Fruit fly (Drosophila melanogaster) whole organism, wandering third instar larva: ENCODE results near the gene Sec10.

Experiments used
- Abd-B ChIP-seq: fragments of >200 bp; optimal IDR thresholded peaks from 2 replicates; lab custom pipeline; 2017; ENCODE audit warnings: missing biosample characterization, missing genetic modification characterization
- CG32264 ChIP-seq: fragments of 200-800 bp; sonication (Bioruptor generic); optimal IDR thresholded peaks from 2 replicates; lab custom pipeline; 2016; ENCODE audit warnings: missing biosample characterization, missing genetic modification characterization
- CG9705 ChIP-seq: fragments of 200-800 bp; sonication (Bioruptor generic); optimal IDR thresholded peaks from 2 replicates; lab custom pipeline; 2018; ENCODE audit warnings: missing biosample characterization, mild to moderate bottlenecking, missing genetic modification characterization
- Dif ChIP-seq: fragments of 200-275, 200-300 bp; sonication (Bioruptor generic); optimal IDR thresholded peaks from 2 replicates; lab custom pipeline; 2018; ENCODE audit warnings: missing biosample characterization, missing genetic modification characterization; ENCODE audit not compliant: partially characterized antibody
- GATAd ChIP-seq: sonication (Bioruptor generic); optimal IDR thresholded peaks from 2 replicates; lab custom pipeline; 2016; ENCODE audit warnings: missing biosample characterization, missing genetic modification characterization
- HLH106 ChIP-seq: fragments of 200-800 bp; optimal IDR thresholded peaks from 3 replicates; lab custom pipeline; 2019; ENCODE audit warnings: missing biosample characterization, mild to moderate bottlenecking, missing genetic modification characterization, moderate library complexity
- Hnf4 ChIP-seq: fragments of 200-800 bp; sonication (Bioruptor generic); optimal IDR thresholded peaks from 2 replicates; lab custom pipeline; 2016; ENCODE audit warnings: missing biosample characterization, mild to moderate bottlenecking, missing genetic modification characterization
- Hr78 ChIP-seq: fragments of >200 bp; optimal IDR thresholded peaks from 2 replicates; lab custom pipeline; 2017; ENCODE audit warnings: missing biosample characterization, missing genetic modification characterization
- Hr83 ChIP-seq: fragments of 200-300 bp; sonication (Bioruptor generic); optimal IDR thresholded peaks from 2 replicates; lab custom pipeline; 2016; ENCODE audit warnings: missing biosample characterization, mild to moderate bottlenecking, missing genetic modification characterization, moderate library complexity; ENCODE audit not compliant: poor library complexity, severe bottlenecking
- Jra ChIP-seq: sonication (Bioruptor generic); optimal IDR thresholded peaks from 2 replicates; lab custom pipeline; 2016; ENCODE audit warnings: missing biosample characterization, missing genetic modification characterization
- Mio ChIP-seq: sonication (Bioruptor generic); optimal IDR thresholded peaks from 2 replicates; lab custom pipeline; 2016; ENCODE audit warnings: missing biosample characterization, missing genetic modification characterization
- N ChIP-seq: fragments of >200 bp; optimal IDR thresholded peaks from 2 replicates; lab custom pipeline; 2018; ENCODE audit warnings: missing biosample characterization, missing external identifiers, missing genetic modification characterization
- OdsH ChIP-seq: fragments of 200-800 bp; sonication (Bioruptor generic); optimal IDR thresholded peaks from 2 replicates; lab custom pipeline; 2016; ENCODE audit warnings: missing biosample characterization, mild to moderate bottlenecking, missing genetic modification characterization
- Rel ChIP-seq, 2 experiments: fragments of 200-800 bp; sonication (Bioruptor generic) in 1 of 2; optimal IDR thresholded peaks; 2 replicates in 1 of 2; 3 replicates in 1 of 2; lab custom pipeline; 2016 to 2019; ENCODE audit warnings: mild to moderate bottlenecking in 2 of 2, missing biosample characterization in 2 of 2, missing genetic modification characterization in 2 of 2, moderate library complexity in 1 of 2
- Sp1 ChIP-seq: fragments of 200-800 bp; sonication (Bioruptor generic); optimal IDR thresholded peaks from 3 replicates; lab custom pipeline; 2019; ENCODE audit warnings: missing biosample characterization, mild to moderate bottlenecking, missing genetic modification characterization, moderate library complexity
- Vsx2 ChIP-seq: fragments of 200-300, 225-300 bp; sonication (Bioruptor generic); optimal IDR thresholded peaks from 2 replicates; lab custom pipeline; 2018; ENCODE audit warnings: missing biosample characterization, missing genetic modification characterization; ENCODE audit not compliant: partially characterized antibody
- br ChIP-seq: fragments of 200-800 bp; sonication (Bioruptor generic); optimal IDR thresholded peaks from 2 replicates; lab custom pipeline; 2016; ENCODE audit warnings: missing biosample characterization, missing genetic modification characterization
- brk ChIP-seq: fragments of 200-800 bp; sonication (Bioruptor generic); optimal IDR thresholded peaks from 2 replicates; lab custom pipeline; 2016; ENCODE audit warnings: missing biosample characterization, mild to moderate bottlenecking, missing genetic modification characterization
- dl ChIP-seq, 2 experiments: fragments of 175-275, 200-275 bp in 1 of 2; fragments of 200-275 bp in 1 of 2; sonication (Bioruptor generic); optimal IDR thresholded peaks; lab custom pipeline; 2018; ENCODE audit warnings: mild to moderate bottlenecking in 2 of 2, missing biosample characterization in 2 of 2, missing genetic modification characterization in 2 of 2, moderate library complexity in 2 of 2; ENCODE audit not compliant: partially characterized antibody in 2 of 2, insufficient read depth in 1 of 2
- dmrt93B ChIP-seq: fragments of 200-800 bp; sonication (Bioruptor generic); optimal IDR thresholded peaks from 2 replicates; lab custom pipeline; 2018; ENCODE audit warnings: missing biosample characterization, mild to moderate bottlenecking, missing genetic modification characterization
- dsf ChIP-seq: sonication (Bioruptor generic); optimal IDR thresholded peaks from 2 replicates; lab custom pipeline; 2016; ENCODE audit warnings: missing biosample characterization, missing genetic modification characterization, borderline replicate concordance
- ey ChIP-seq: fragments of 200-800 bp; sonication (Bioruptor generic); optimal IDR thresholded peaks from 2 replicates; lab custom pipeline; 2016; ENCODE audit warnings: missing biosample characterization, missing genetic modification characterization
- foxo ChIP-seq, 2 experiments: fragments of 200-800 bp; sonication (Bioruptor generic); optimal IDR thresholded peaks; 2 replicates in 1 of 2; 3 replicates in 1 of 2; lab custom pipeline; 2016 to 2017; ENCODE audit warnings: missing biosample characterization in 2 of 2, missing genetic modification characterization in 2 of 2
- fru ChIP-seq: fragments of 200-800 bp; sonication (Bioruptor generic); optimal IDR thresholded peaks from 3 replicates; lab custom pipeline; 2016; ENCODE audit warnings: missing biosample characterization, mild to moderate bottlenecking, missing genetic modification characterization
- h ChIP-seq: fragments of 200-800 bp; sonication (Bioruptor generic); optimal IDR thresholded peaks from 3 replicates; lab custom pipeline; 2016; ENCODE audit warnings: missing biosample characterization, mild to moderate bottlenecking, missing genetic modification characterization
- jim ChIP-seq: fragments of 175-275, 200-325 bp; sonication (Bioruptor generic); optimal IDR thresholded peaks from 2 replicates; lab custom pipeline; 2016; ENCODE audit warnings: missing biosample characterization, mild to moderate bottlenecking, missing genetic modification characterization
- lola ChIP-seq: fragments of >200 bp; optimal IDR thresholded peaks from 2 replicates; lab custom pipeline; 2017; ENCODE audit warnings: missing biosample characterization, missing genetic modification characterization
- psq ChIP-seq: fragments of 200-800 bp; sonication (Bioruptor generic); optimal IDR thresholded peaks from 3 replicates; lab custom pipeline; 2017; ENCODE audit warnings: missing biosample characterization, mild to moderate bottlenecking, missing genetic modification characterization, moderate library complexity
- rgr ChIP-seq: fragments of 200-800 bp; sonication (Bioruptor generic); optimal IDR thresholded peaks from 3 replicates; lab custom pipeline; 2016; ENCODE audit warnings: missing biosample characterization, mild to moderate bottlenecking, missing genetic modification characterization
- sage ChIP-seq: fragments of 200-800 bp; sonication (Bioruptor generic); optimal IDR thresholded peaks from 2 replicates; lab custom pipeline; 2016; ENCODE audit warnings: missing biosample characterization, mild to moderate bottlenecking, missing genetic modification characterization
- sv ChIP-seq: fragments of 200-800 bp; sonication (Bioruptor generic); optimal IDR thresholded peaks from 3 replicates; lab custom pipeline; 2016; ENCODE audit warnings: missing biosample characterization, missing genetic modification characterization
- tai ChIP-seq: sonication (Bioruptor generic); optimal IDR thresholded peaks from 2 replicates; lab custom pipeline; 2016; ENCODE audit warnings: missing biosample characterization, missing genetic modification characterization
- usp ChIP-seq: fragments of >200 bp; optimal IDR thresholded peaks from 2 replicates; lab custom pipeline; 2017; ENCODE audit warnings: missing biosample characterization, missing genetic modification characterization

Gene Sec10

dm6 chr3R:24112320-24113069 is 22.1 kb upstream of the Sec10 start, which contains the start of gene CG13605 (continued):
- TF ChIP-seq N (no peak), Hr78 (GFP tag; lab: Kevin White, UChicago) (no peak)

- TF ChIP-seq CG32264 = no peak
- TF ChIP-seq fru (GFP tag; lab: Kevin White, UChicago) = no peak
- TF ChIP-seq HLH106 (tag; lab: Kevin White, UChicago) = no peak
- TF ChIP-seq tai (GFP tag; lab: Kevin White, UChicago) = no peak
- no peak for TF ChIP-seq dmrt93B (GFP tag; lab: Kevin White, UChicago)
- no peak for TF ChIP-seq sv (GFP tag; lab: Kevin White, UChicago)
- no peak for TF ChIP-seq Sp1 (GFP tag; lab: Kevin White, UChicago)
- no peak for TF ChIP-seq foxo (GFP tag; optimal IDR thresholded peaks at IDR 0.05; lab: Kevin White, UChicago)
- no peak for TF ChIP-seq Vsx2 (GFP tag; lab: Kevin White, UChicago)
- TF ChIP-seq Hr78 (GFP tag; lab: Kevin White, UChicago) = no peak
- TF ChIP-seq GATAd = no peak
- TF ChIP-seq Abd-B = no peak
- no peak for TF ChIP-seq Hnf4 (GFP tag; lab: Kevin White, UChicago)
- TF ChIP-seq usp (GFP tag; lab: Kevin White, UChicago) = no peak
- TF ChIP-seq OdsH (GFP tag; lab: Kevin White, UChicago) = no peak
- no peak for TF ChIP-seq Rel (GFP tag; optimal IDR thresholded peaks at IDR 0.05; lab: Kevin White, UChicago)
- no peak for TF ChIP-seq Rel (tag; optimal IDR thresholded peaks at IDR 0.05; lab: Kevin White, UChicago)
- TF ChIP-seq Dif (GFP tag; lab: Kevin White, UChicago) = no peak
Measured at dm6 chr3R:24113070-24113385, 21.6 kb upstream of the Sec10 start, which contains the start of gene Root. Gene Root (plus strand): TSS chr3R:24113286.

- TF ChIP-seq GATAd (no peak), Hr78 (GFP tag; lab: Kevin White, UChicago) (no peak), OdsH (GFP tag; lab: Kevin White, UChicago) (no peak), Jra (no peak), CG9705 (GFP tag; lab: Kevin White, UChicago) (no peak), ey (GFP tag; lab: Kevin White, UChicago) (no peak), foxo (GFP tag; optimal IDR thresholded peaks at IDR 0.05; lab: Kevin White, UChicago) (no peak), dsf (GFP tag; lab: Kevin White, UChicago) (no peak), brk (no peak), tai (GFP tag; lab: Kevin White, UChicago) (no peak), Abd-B (no peak), jim (GFP tag; lab: Kevin White, UChicago) (no peak), br (GFP tag; lab: Kevin White, UChicago) (no peak), CG32264 (no peak), rgr (GFP tag; lab: Kevin White, UChicago) (no peak), dmrt93B (GFP tag; lab: Kevin White, UChicago) (no peak), Hnf4 (GFP tag; lab: Kevin White, UChicago) (no peak)
Measured at dm6 chr3R:24116180-24116579, 18.5 kb upstream of the Sec10 start, which contains the start of gene CG13607. Gene CG13607 (minus strand): TSS chr3R:24116322.

- TF ChIP-seq Jra (no peak), HLH106 (tag; lab: Kevin White, UChicago) (no peak), CG9705 (GFP tag; lab: Kevin White, UChicago) (no peak), Hnf4 (GFP tag; lab: Kevin White, UChicago) (peak; percentile 10), Rel (GFP tag; optimal IDR thresholded peaks at IDR 0.05; lab: Kevin White, UChicago) (no peak), Rel (tag; optimal IDR thresholded peaks at IDR 0.05; lab: Kevin White, UChicago) (peak; percentile 14), Vsx2 (GFP tag; lab: Kevin White, UChicago) (no peak)
- TF ChIP-seq, all 38 proteins: peak for 2
Measured at dm6 chr3R:24116972-24117371, 17.7 kb upstream of the Sec10 start.

- TF ChIP-seq Jra (no peak), Rel (GFP tag; optimal IDR thresholded peaks at IDR 0.05; lab: Kevin White, UChicago) (no peak), Rel (tag; optimal IDR thresholded peaks at IDR 0.05; lab: Kevin White, UChicago) (peak; percentile 88)
Measured at dm6 chr3R:24121669-24122068, 13.0 kb upstream of the Sec10 start.

dm6 chr3R:24122369-24122768 is 12.3 kb upstream of the Sec10 start:
- TF ChIP-seq N (no peak), sage (GFP tag; lab: Kevin White, UChicago) (no peak), sv (GFP tag; lab: Kevin White, UChicago) (no peak), psq (GFP tag; lab: Kevin White, UChicago) (no peak), Mio (no peak), br (GFP tag; lab: Kevin White, UChicago) (no peak), h (GFP tag; lab: Kevin White, UChicago) (no peak), dl (GFP tag; optimal IDR thresholded peaks at IDR 0.05; lab: Kevin White, UChicago; ENCODE audit: insufficient read depth in 1 of 2, partially characterized antibody in 2 of 2) (no peak), CG9705 (GFP tag; lab: Kevin White, UChicago) (no peak), lola (GFP tag; lab: Kevin White, UChicago) (no peak), Vsx2 (GFP tag; lab: Kevin White, UChicago) (no peak), ey (GFP tag; lab: Kevin White, UChicago) (no peak), Abd-B (no peak), tai (GFP tag; lab: Kevin White, UChicago) (no peak), fru (GFP tag; lab: Kevin White, UChicago) (no peak), HLH106 (tag; lab: Kevin White, UChicago) (no peak), rgr (GFP tag; lab: Kevin White, UChicago) (no peak), Hr83 (GFP tag; lab: Kevin White, UChicago) (no peak), CG32264 (no peak)
- TF ChIP-seq, all 38 proteins: peak for 0
